Fruit fly (Drosophila melanogaster): ENCODE measurements around the gene CG13622.

Gene CG13622

DNA sequence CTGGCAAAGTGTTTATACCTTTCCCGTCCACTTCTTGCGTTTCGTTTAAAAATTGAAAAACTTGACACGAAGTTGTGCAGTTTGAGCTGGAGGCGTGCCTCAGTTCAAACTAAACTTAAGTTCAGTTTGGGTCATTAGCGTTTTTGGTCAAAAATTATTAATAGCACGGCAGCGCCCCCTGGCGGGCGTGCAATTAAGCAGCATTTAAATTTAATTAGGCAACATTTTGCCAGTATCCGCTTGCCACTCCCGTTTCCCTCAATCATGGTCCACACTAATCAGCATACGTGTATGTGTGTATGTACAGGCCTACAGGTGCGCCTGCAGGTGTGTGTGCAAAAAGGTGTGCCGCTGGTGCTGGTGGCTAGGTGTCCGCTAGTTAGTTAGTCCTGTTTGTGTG, 19.9 kb downstream of the CG13622 start:
- TF ChIP-seq ovo (GFP tag; optimal IDR thresholded peaks at IDR 0.05), result no peak
- TF ChIP-seq kay (GFP tag; ENCODE audit: borderline replicate concordance), result no peak
- no peak for TF ChIP-seq CG11617 (GFP tag; optimal IDR thresholded peaks at IDR 0.05)
- no peak for TF ChIP-seq tj (GFP tag; optimal IDR thresholded peaks at IDR 0.05)
- TF ChIP-seq pad (GFP tag; optimal IDR thresholded peaks at IDR 0.05), result no peak
- TF ChIP-seq CG7101 (tag; optimal IDR thresholded peaks at IDR 0.05), result no peak
- TF ChIP-seq Mnt (GFP tag; optimal IDR thresholded peaks at IDR 0.05), result no peak
- no peak for TF ChIP-seq cnc (optimal IDR thresholded peaks at IDR 0.05)
- no peak for TF ChIP-seq CG1620 (GFP tag; optimal IDR thresholded peaks at IDR 0.05)
- TF ChIP-seq CG14711 (tag; optimal IDR thresholded peaks at IDR 0.05), result no peak
- no peak for TF ChIP-seq CG7045 (GFP tag; optimal IDR thresholded peaks at IDR 0.05)
- TF ChIP-seq CG12768 (GFP tag; optimal IDR thresholded peaks at IDR 0.05), result no peak

DNA sequence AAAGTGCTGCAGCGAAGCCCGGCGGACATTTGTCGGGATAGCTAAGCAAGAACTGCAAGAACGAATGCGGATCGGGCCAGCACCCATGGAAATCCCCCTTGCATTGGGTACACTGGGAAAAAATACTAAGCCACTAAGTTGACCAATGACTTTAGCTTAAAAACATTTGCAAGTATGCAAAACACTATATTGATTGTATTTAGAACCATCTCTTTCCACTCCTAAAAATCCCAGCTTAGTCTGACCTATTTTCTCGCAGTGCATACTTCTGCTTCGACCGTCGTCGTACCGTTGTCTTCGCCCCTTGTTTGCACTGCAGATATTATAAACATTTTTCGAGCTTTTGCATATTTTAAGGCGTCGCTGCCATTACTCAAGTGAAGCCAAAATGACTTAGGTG, 27.4 kb downstream of the CG13622 start:
- no peak for TF ChIP-seq kay (GFP tag; ENCODE audit: borderline replicate concordance)
- no peak for TF ChIP-seq bab1 (GFP tag; optimal IDR thresholded peaks at IDR 0.05)
- no peak for TF ChIP-seq cic (GFP tag; optimal IDR thresholded peaks at IDR 0.05)
- TF ChIP-seq ovo (GFP tag; optimal IDR thresholded peaks at IDR 0.05), result no peak
- TF ChIP-seq CG12768 (GFP tag; optimal IDR thresholded peaks at IDR 0.05), result no peak
- no peak for TF ChIP-seq pad (GFP tag; optimal IDR thresholded peaks at IDR 0.05)
- TF ChIP-seq Crg-1 (GFP tag; optimal IDR thresholded peaks at IDR 0.05), result no peak
- no peak for TF ChIP-seq CG7045 (GFP tag; optimal IDR thresholded peaks at IDR 0.05)
- no peak for TF ChIP-seq Mnt (GFP tag; optimal IDR thresholded peaks at IDR 0.05)

DNA sequence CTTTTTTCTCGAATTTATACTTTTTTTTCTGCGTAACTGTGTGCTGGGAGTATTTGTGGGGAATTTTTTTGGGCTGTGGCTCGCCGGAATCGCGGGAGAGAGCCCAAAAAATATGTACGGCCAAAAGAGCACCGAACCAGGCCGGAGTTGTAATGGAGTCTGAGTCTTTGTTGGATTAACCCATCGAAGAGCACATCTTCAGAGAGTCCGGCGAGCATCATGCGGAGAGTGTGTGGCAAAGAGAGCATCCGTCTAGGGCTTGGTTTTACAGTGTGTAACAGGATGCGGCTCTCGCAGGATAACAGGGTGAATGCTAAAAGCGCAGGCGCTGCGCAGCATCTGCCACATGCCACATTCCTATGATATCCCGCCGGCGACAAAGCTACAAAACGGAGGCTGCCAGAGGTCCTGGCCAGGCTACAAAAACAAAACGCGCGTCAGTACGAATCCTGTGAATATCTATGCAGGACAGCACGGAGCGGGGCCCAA, 38.4 kb downstream of the CG13622 start, which contains the start of gene nAChRalpha2:
Gene nAChRalpha2 (plus strand): TSS at position 439 of the 489 bp plus-strand sequence.
- TF ChIP-seq CG12768 (GFP tag; optimal IDR thresholded peaks at IDR 0.05) (no peak), ovo (GFP tag; optimal IDR thresholded peaks at IDR 0.05) (no peak), kay (GFP tag; ENCODE audit: borderline replicate concordance) (no peak), tj (GFP tag; optimal IDR thresholded peaks at IDR 0.05) (no peak), cic (GFP tag; optimal IDR thresholded peaks at IDR 0.05) (no peak), cnc (optimal IDR thresholded peaks at IDR 0.05) (no peak), Crg-1 (GFP tag; optimal IDR thresholded peaks at IDR 0.05) (no peak), CG5204 (GFP tag; optimal IDR thresholded peaks at IDR 0.05) (no peak), CG1620 (GFP tag; optimal IDR thresholded peaks at IDR 0.05) (no peak), pad (GFP tag; optimal IDR thresholded peaks at IDR 0.05) (no peak), Mnt (GFP tag; optimal IDR thresholded peaks at IDR 0.05) (no peak), CG33017 (tag; optimal IDR thresholded peaks at IDR 0.05) (no peak), CG7101 (tag; optimal IDR thresholded peaks at IDR 0.05) (no peak)

DNA sequence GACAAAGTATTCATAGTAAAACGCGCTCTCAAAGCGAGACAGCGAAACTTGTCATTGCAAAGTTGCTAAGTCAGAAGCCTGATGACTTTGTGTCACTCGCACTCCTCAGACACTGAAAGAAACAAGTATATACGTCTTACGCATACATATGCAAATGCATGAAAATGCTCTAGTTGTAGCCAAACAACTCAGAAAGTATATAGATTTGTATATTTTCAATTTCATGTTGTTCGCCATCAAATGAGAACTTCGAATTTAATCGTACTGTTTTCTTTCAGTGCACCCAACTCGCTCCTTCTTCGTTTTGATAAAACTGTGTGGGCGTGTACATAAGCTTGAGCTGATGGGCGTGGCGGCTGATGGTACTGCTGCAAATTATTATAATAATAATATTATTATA, 42.4 kb downstream of the CG13622 start:
- no peak for TF ChIP-seq CG11617 (GFP tag; optimal IDR thresholded peaks at IDR 0.05)
- no peak for TF ChIP-seq kay (GFP tag; ENCODE audit: borderline replicate concordance)
- TF ChIP-seq CG1620 (GFP tag; optimal IDR thresholded peaks at IDR 0.05), result no peak
- TF ChIP-seq cnc (optimal IDR thresholded peaks at IDR 0.05), result no peak
- no peak for TF ChIP-seq CG7045 (GFP tag; optimal IDR thresholded peaks at IDR 0.05)
- TF ChIP-seq CG5204 (GFP tag; optimal IDR thresholded peaks at IDR 0.05), result no peak
- no peak for TF ChIP-seq pad (GFP tag; optimal IDR thresholded peaks at IDR 0.05)
- TF ChIP-seq CG12768 (GFP tag; optimal IDR thresholded peaks at IDR 0.05), result no peak
- no peak for TF ChIP-seq tj (GFP tag; optimal IDR thresholded peaks at IDR 0.05)
- TF ChIP-seq Crg-1 (GFP tag; optimal IDR thresholded peaks at IDR 0.05), result no peak
- TF ChIP-seq CG14711 (tag; optimal IDR thresholded peaks at IDR 0.05), result no peak
- TF ChIP-seq ovo (GFP tag; optimal IDR thresholded peaks at IDR 0.05), result no peak
- TF ChIP-seq Hr96 (GFP tag; optimal IDR thresholded peaks at IDR 0.05), result no peak
- TF ChIP-seq CG7101 (tag; optimal IDR thresholded peaks at IDR 0.05), result no peak
- no peak for TF ChIP-seq CG33017 (tag; optimal IDR thresholded peaks at IDR 0.05)
- no peak for TF ChIP-seq Clk (GFP tag; optimal IDR thresholded peaks at IDR 0.05)
- TF ChIP-seq toe (GFP tag; optimal IDR thresholded peaks at IDR 0.05), result no peak
- TF ChIP-seq cic (GFP tag; optimal IDR thresholded peaks at IDR 0.05), result no peak
- TF ChIP-seq bab1 (GFP tag; optimal IDR thresholded peaks at IDR 0.05), result no peak

DNA sequence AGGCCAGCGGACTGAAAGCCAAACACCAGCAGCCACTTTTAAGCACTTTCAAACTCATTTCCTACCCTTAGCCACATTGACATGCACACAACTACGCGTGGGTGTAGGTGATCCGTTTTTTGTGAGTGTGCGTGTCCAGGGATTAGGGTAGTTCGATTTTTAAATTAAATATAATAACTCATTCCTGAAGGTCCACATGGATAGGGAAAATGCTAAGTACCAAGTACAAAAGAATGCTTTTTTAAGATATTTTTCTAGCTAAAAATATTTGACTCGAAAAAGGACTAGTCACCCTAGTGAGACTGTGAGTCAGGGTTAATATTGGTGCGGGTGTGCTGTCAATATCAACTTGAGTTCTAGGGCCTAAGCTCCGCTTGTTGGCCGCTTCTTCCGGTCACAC, 48.7 kb downstream of the CG13622 start:
- TF ChIP-seq CG7101 (tag; optimal IDR thresholded peaks at IDR 0.05) (no peak), CG11617 (GFP tag; optimal IDR thresholded peaks at IDR 0.05) (no peak), Hr96 (GFP tag; optimal IDR thresholded peaks at IDR 0.05) (no peak), Mnt (GFP tag; optimal IDR thresholded peaks at IDR 0.05) (no peak)
